Worm (Caenorhabditis elegans) whole organism, L4 larva: ENCODE measurements around the gene B0336.12.

ENCODE experiments used
- F10B5.3 ChIP-seq: sonication (generic microtip); optimal IDR thresholded peaks from 2 replicates; lab custom pipeline; 2016; ENCODE audit warnings: mild to moderate bottlenecking, missing genetic modification characterization, missing compliant biosample characterization
- F26F4.8 ChIP-seq: fragments of 200-800 bp; sonication (Bioruptor generic); conservative IDR thresholded peaks from 2 replicates; pipeline ENCODE4 v1.3.6; 2022; ENCODE audit warnings: missing genetic modification characterization, missing compliant biosample characterization
- F37D6.2 ChIP-seq: sonication (generic microtip); optimal IDR thresholded peaks from 2 replicates; lab custom pipeline; 2016; ENCODE audit warnings: mild to moderate bottlenecking, missing genetic modification characterization, missing compliant biosample characterization
- T20F7.1 ChIP-seq: fragments of 200-800 bp; sonication (Bioruptor generic); optimal IDR thresholded peaks from 2 replicates; lab custom pipeline; 2018; ENCODE audit warnings: mild to moderate bottlenecking, missing genetic modification characterization, missing compliant biosample characterization
- T26A8.4 ChIP-seq: fragments of 200-800 bp; sonication (Bioruptor generic); IDR thresholded peaks from 2 replicates; pipeline ENCODE4 v1.3.6; 2022; ENCODE audit warnings: missing genetic modification characterization, missing compliant biosample characterization
- Y48G9A.11 ChIP-seq: fragments of 200-800 bp; sonication (Bioruptor generic); IDR thresholded peaks from 2 replicates; pipeline ENCODE4 v1.3.6; 2022; ENCODE audit warnings: missing genetic modification reagents, missing genetic modification characterization, missing compliant biosample characterization
- Y75B8A.6 ChIP-seq: fragments of 200-800 bp; sonication (Bioruptor generic); IDR thresholded peaks from 2 replicates; pipeline ENCODE4 v1.3.6; 2022; ENCODE audit warnings: missing genetic modification reagents, missing genetic modification characterization, missing compliant biosample characterization
- aha-1 ChIP-seq: fragments of 150-350 bp; peaks from one replicate; lab custom pipeline; 2014; ENCODE audit warnings: missing biosample characterization, missing genetic modification characterization
- ama-1 ChIP-seq: fragments of 150-350 bp; optimal IDR thresholded peaks from 2 replicates; lab custom pipeline; 2014; ENCODE audit warnings: inconsistent platforms, mixed read lengths
- ceh-32 ChIP-seq: sonication (generic microtip); optimal IDR thresholded peaks from 2 replicates; lab custom pipeline; 2016; ENCODE audit warnings: mild to moderate bottlenecking, missing genetic modification characterization, missing compliant biosample characterization; ENCODE audit not compliant: poor library complexity
- ceh-44 ChIP-seq: fragments of 200-800 bp; sonication (Bioruptor generic); IDR thresholded peaks from 2 replicates; pipeline ENCODE4 v1.3.6; 2022; ENCODE audit warnings: missing genetic modification reagents, missing genetic modification characterization, missing compliant biosample characterization
- ces-1 ChIP-seq: fragments of 150-350 bp; sonication (generic microtip); optimal IDR thresholded peaks from 4 replicates; lab custom pipeline; 2014; ENCODE audit warnings: missing biosample characterization, missing genetic modification reagents, missing genetic modification characterization
- ctbp-1 ChIP-seq: fragments of 200-800 bp; sonication (Bioruptor generic); IDR thresholded peaks from 2 replicates; pipeline ENCODE4 v1.3.6; 2022; ENCODE audit warnings: missing genetic modification reagents, missing genetic modification characterization, missing compliant biosample characterization
- daf-16 ChIP-seq, 3 experiments: sonication (generic microtip); optimal IDR thresholded peaks; 2 replicates each; lab custom pipeline; 2016 to 2017; ENCODE audit warnings: missing genetic modification characterization in 3 of 3, missing genetic modification reagents in 3 of 3, mild to moderate bottlenecking in 2 of 3, missing compliant biosample characterization in 2 of 3, missing biosample characterization in 1 of 3, moderate library complexity in 1 of 3
- daf-8 ChIP-seq: fragments of 200-800 bp; sonication (Bioruptor generic); IDR thresholded peaks from 2 replicates; pipeline ENCODE4 v1.3.6; 2022; ENCODE audit warnings: missing genetic modification characterization, missing compliant biosample characterization
- dve-1 ChIP-seq: sonication (generic microtip); optimal IDR thresholded peaks from 2 replicates; lab custom pipeline; 2017; ENCODE audit warnings: antibody characterized with exemption, mild to moderate bottlenecking, missing genetic modification characterization, missing compliant biosample characterization; ENCODE audit not compliant: insufficient read depth
- egl-43 ChIP-seq: fragments of 200-800 bp; sonication (Bioruptor generic); IDR thresholded peaks from 2 replicates; pipeline ENCODE4 v1.3.6; 2022; ENCODE audit warnings: missing genetic modification reagents, missing genetic modification characterization, missing compliant biosample characterization
- hif-1 ChIP-seq, 2 experiments: sonication (generic microtip); optimal IDR thresholded peaks; 2 replicates each; lab custom pipeline; 2016 to 2017; ENCODE audit warnings: missing compliant biosample characterization in 2 of 2, missing genetic modification characterization in 2 of 2, missing genetic modification reagents in 2 of 2, missing genotype in 2 of 2, mild to moderate bottlenecking in 1 of 2
- hlh-11 ChIP-seq: fragments of 200-800 bp; sonication (Bioruptor generic); optimal IDR thresholded peaks from 2 replicates; lab custom pipeline; 2018; ENCODE audit warnings: mild to moderate bottlenecking, missing genetic modification characterization, missing compliant biosample characterization
- lin-1 ChIP-seq: fragments of 200-800 bp; sonication (Bioruptor generic); IDR thresholded peaks from 2 replicates; pipeline ENCODE4 v1.3.6; 2022; ENCODE audit warnings: missing genetic modification reagents, missing genetic modification characterization, missing compliant biosample characterization
- lin-38 ChIP-seq: fragments of 200-800 bp; sonication (Bioruptor generic); IDR thresholded peaks from 2 replicates; pipeline ENCODE4 v1.3.6; 2022; ENCODE audit warnings: missing genetic modification reagents, missing genetic modification characterization, missing compliant biosample characterization
- lsy-2 ChIP-seq, 2 experiments: fragments of 150-350 bp in 1 of 2; sonication (generic microtip) in 1 of 2; optimal IDR thresholded peaks; 2 replicates each; lab custom pipeline; 2014 to 2017; ENCODE audit warnings: missing biosample characterization in 2 of 2, missing genetic modification characterization in 2 of 2
- madf-5 ChIP-seq, 2 experiments: fragments of 200-800 bp; sonication (Bioruptor generic); IDR thresholded peaks; 2 replicates each; pipeline ENCODE4 v1.3.6; 2022; ENCODE audit warnings: missing compliant biosample characterization in 2 of 2, missing genetic modification characterization in 2 of 2
- mes-2 ChIP-seq: sonication (generic microtip); optimal IDR thresholded peaks from 2 replicates; lab custom pipeline; 2016; ENCODE audit warnings: missing genotype, mild to moderate bottlenecking, missing genetic modification characterization, missing compliant biosample characterization; ENCODE audit not compliant: poor library complexity, severe bottlenecking
- mxl-2 ChIP-seq: fragments of 200-800 bp; sonication (Bioruptor generic); conservative IDR thresholded peaks from 2 replicates; pipeline ENCODE4 v1.3.6; 2022; ENCODE audit warnings: missing genetic modification reagents, missing genetic modification characterization, missing compliant biosample characterization
- nhr-102 ChIP-seq: sonication (generic microtip); optimal IDR thresholded peaks from 2 replicates; lab custom pipeline; 2016; ENCODE audit warnings: mild to moderate bottlenecking, missing genetic modification characterization, moderate library complexity, missing compliant biosample characterization
- nhr-11 ChIP-seq: fragments of 150-350 bp; optimal IDR thresholded peaks from 2 replicates; lab custom pipeline; 2014; ENCODE audit warnings: missing biosample characterization, missing genetic modification characterization
- nhr-237 ChIP-seq: sonication (generic microtip); optimal IDR thresholded peaks from 2 replicates; lab custom pipeline; 2017; ENCODE audit warnings: missing biosample characterization, missing genetic modification characterization
- nhr-25 ChIP-seq: sonication (generic microtip); optimal IDR thresholded peaks from 2 replicates; lab custom pipeline; 2017; ENCODE audit warnings: missing genetic modification characterization, mild to moderate bottlenecking, missing compliant biosample characterization, antibody characterized with exemption, moderate library complexity, borderline replicate concordance; ENCODE audit not compliant: insufficient read depth
- nhr-48 ChIP-seq: sonication (generic microtip); optimal IDR thresholded peaks from 2 replicates; lab custom pipeline; 2016; ENCODE audit warnings: mild to moderate bottlenecking, missing genetic modification characterization, missing compliant biosample characterization
- nhr-6 ChIP-seq: fragments of 150-350 bp; optimal IDR thresholded peaks from 2 replicates; lab custom pipeline; 2014; ENCODE audit warnings: missing biosample characterization, missing genetic modification characterization
- php-3 ChIP-seq: fragments of 200-800 bp; sonication (Bioruptor generic); IDR thresholded peaks from 2 replicates; pipeline ENCODE4 v1.3.6; 2022; ENCODE audit warnings: missing genetic modification reagents, missing genetic modification characterization, missing compliant biosample characterization
- saeg-2 ChIP-seq: fragments of 200-800 bp; sonication (Bioruptor generic); IDR thresholded peaks from 2 replicates; pipeline ENCODE4 v1.3.6; 2022; ENCODE audit warnings: missing genetic modification reagents, missing genetic modification characterization, missing compliant biosample characterization
- tra-1 ChIP-seq: fragments of 200-800 bp; sonication (Bioruptor generic); IDR thresholded peaks from 2 replicates; pipeline ENCODE4 v1.3.6; 2022; ENCODE audit warnings: missing genetic modification reagents, missing genetic modification characterization, missing compliant biosample characterization
- unc-62 ChIP-seq, 3 experiments: fragments of 150-350 bp in 1 of 3; sonication (generic microtip); optimal IDR thresholded peaks in 2 of 3; peaks in 1 of 3; 1 replicate in 1 of 3; 2 replicates in 2 of 3; lab custom pipeline; 2014 to 2017; ENCODE audit warnings: missing biosample characterization in 3 of 3, missing genetic modification characterization in 3 of 3, missing genetic modification reagents in 3 of 3, missing genotype in 1 of 3
- zag-1 ChIP-seq: fragments of 150-350 bp; optimal IDR thresholded peaks from 2 replicates; lab custom pipeline; 2014; ENCODE audit warnings: missing biosample characterization, missing genetic modification characterization
- zip-2 ChIP-seq: fragments of 150-350 bp; optimal IDR thresholded peaks from 2 replicates; lab custom pipeline; 2014; ENCODE audit warnings: missing biosample characterization, missing genetic modification characterization

B0336.12 gene

ce11 chrIII:5710676-5711075 lies 731 bp upstream of the B0336.12 start (continued):
- TF ChIP-seq madf-5 (GFP tag; IDR thresholded peaks at IDR 0.05; lab: Robert Waterston, UW) (no peak), lin-38 (GFP tag; lab: Robert Waterston, UW) (no peak)

ce11 chrIII:5709224-5709623 lies 721 bp downstream of the B0336.12 start, which contains the start of gene hpo-28:
TSS of gene hpo-28 (minus strand) at chrIII:5709324.
- TF ChIP-seq ceh-32 (tag; lab: Kevin White, UChicago): no peak
- no peak for TF ChIP-seq nhr-6 (tag; lab: Kevin White, UChicago)
- TF ChIP-seq php-3 (GFP tag; lab: Robert Waterston, UW): no peak
- TF ChIP-seq zag-1 (tag; lab: Kevin White, UChicago): no peak
- no peak for TF ChIP-seq zip-2 (tag; lab: Kevin White, UChicago)
- no peak for TF ChIP-seq daf-16 (GFP tag; optimal IDR thresholded peaks at IDR 0.05; lab: Kevin White, UChicago)
- no peak for TF ChIP-seq daf-16 (tag; optimal IDR thresholded peaks at IDR 0.05; lab: Kevin White, UChicago)
- TF ChIP-seq saeg-2 (GFP tag; lab: Robert Waterston, UW): no peak
- no peak for TF ChIP-seq lsy-2 (tag; optimal IDR thresholded peaks at IDR 0.05; lab: Kevin White, UChicago)
- TF ChIP-seq nhr-25 (tag; lab: Kevin White, UChicago): no peak
- no peak for TF ChIP-seq nhr-48 (tag; lab: Kevin White, UChicago)
- no peak for TF ChIP-seq ceh-44
- TF ChIP-seq F37D6.2 (tag; lab: Kevin White, UChicago): no peak
- TF ChIP-seq aha-1 (tag; lab: Kevin White, UChicago): no peak
- TF ChIP-seq ces-1 (GFP tag; lab: Kevin White, UChicago): no peak
- TF ChIP-seq unc-62 (GFP tag; optimal IDR thresholded peaks at IDR 0.05 in 1 of 2; lab: Kevin White, UChicago): no peak
- TF ChIP-seq unc-62 (tag; optimal IDR thresholded peaks at IDR 0.05; lab: Kevin White, UChicago): no peak
- TF ChIP-seq T26A8.4 (GFP tag; lab: Robert Waterston, UW): no peak
- TF ChIP-seq Y48G9A.11 (GFP tag; lab: Robert Waterston, UW): no peak
- TF ChIP-seq ama-1 (lab: Kevin White, UChicago): no peak

- TF ChIP-seq nhr-11 (tag; lab: Kevin White, UChicago): peak; percentile 27
- no peak for TF ChIP-seq Y75B8A.6 (GFP tag; lab: Robert Waterston, UW)
- TF ChIP-seq daf-8 (GFP tag; lab: Robert Waterston, UW): no peak
- peak in 1 of 2 experiments; percentile 5 for TF ChIP-seq daf-16 (GFP tag; optimal IDR thresholded peaks at IDR 0.05; lab: Kevin White, UChicago)
- TF ChIP-seq daf-16 (tag; optimal IDR thresholded peaks at IDR 0.05; lab: Kevin White, UChicago): no peak
- TF ChIP-seq nhr-237 (tag; lab: Kevin White, UChicago): no peak
- no peak for TF ChIP-seq tra-1 (GFP tag; lab: Robert Waterston, UW)
- peak; percentile 30 for TF ChIP-seq hlh-11 (tag; lab: Kevin White, UChicago)
- TF ChIP-seq ctbp-1 (GFP tag; lab: Robert Waterston, UW): 0 out of 2 replicates have a peak, but pooled peaks have one; percentile 17
- TF ChIP-seq F26F4.8 (GFP tag; lab: Robert Waterston, UW): 0 out of 2 replicates have a peak, but pooled peaks have one; percentile 5
- TF ChIP-seq mes-2: peak; percentile 1
- TF ChIP-seq egl-43 (GFP tag; lab: Robert Waterston, UW): 0 out of 2 replicates have a peak, but pooled peaks have one; percentile 29
These were observed 1.9 kb downstream of the B0336.12 start for ce11 chrIII:5708024-5708423.

- TF ChIP-seq hif-1 (tag; optimal IDR thresholded peaks at IDR 0.05; lab: Kevin White, UChicago): no peak
- TF ChIP-seq mxl-2 (GFP tag; lab: Robert Waterston, UW): no peak
- TF ChIP-seq T20F7.1: no peak
- no peak for TF ChIP-seq dve-1 (tag; lab: Kevin White, UChicago)
- TF ChIP-seq nhr-102 (tag; lab: Kevin White, UChicago): no peak
- no peak for TF ChIP-seq lin-1 (GFP tag; lab: Robert Waterston, UW)
- TF ChIP-seq zip-2 (tag; lab: Kevin White, UChicago): no peak
- no peak for TF ChIP-seq F10B5.3 (tag; lab: Kevin White, UChicago)
These were observed 2.4 kb downstream of the B0336.12 start for ce11 chrIII:5707546-5707945.
